Fruit fly (Drosophila melanogaster) whole organism, embryonic: ENCODE data around the gene CG44001.

Experiments
- Blimp-1 ChIP-seq: fragments of 200-800 bp; sonication (Bioruptor generic); optimal IDR thresholded peaks from 3 replicates; lab custom pipeline; 2018; ENCODE audit warnings: missing biosample characterization, missing genetic modification characterization, mild to moderate bottlenecking, moderate library complexity, missing genetic modification reagents
- BtbVII ChIP-seq: fragments of 200-800 bp; sonication (Bioruptor generic); optimal IDR thresholded peaks from 3 replicates; lab custom pipeline; 2017; ENCODE audit warnings: missing biosample characterization, mild to moderate bottlenecking, missing genetic modification characterization
- CG10565 ChIP-seq: fragments of 200-800 bp; sonication (Bioruptor generic); optimal IDR thresholded peaks from 3 replicates; lab custom pipeline; 2016; ENCODE audit warnings: missing biosample characterization, mild to moderate bottlenecking, missing genetic modification characterization
- CG12391 ChIP-seq: fragments of 200-800 bp; sonication (Bioruptor generic); optimal IDR thresholded peaks from 3 replicates; lab custom pipeline; 2018; ENCODE audit warnings: missing biosample characterization, mild to moderate bottlenecking, missing genetic modification characterization, moderate library complexity
- CG14667 ChIP-seq: fragments of 200-800 bp; sonication (Bioruptor generic); IDR thresholded peaks from 2 replicates; pipeline ENCODE4 v1.3.6; 2022; ENCODE audit warnings: missing biosample characterization, missing genetic modification characterization
- CG15073 ChIP-seq: fragments of 200-800 bp; sonication (Bioruptor generic); optimal IDR thresholded peaks from 2 replicates; lab custom pipeline; 2016; ENCODE audit warnings: missing biosample characterization, missing genetic modification characterization
- CG16863 ChIP-seq: fragments of 200-800 bp; sonication (Bioruptor generic); optimal IDR thresholded peaks from 3 replicates; lab custom pipeline; 2016; ENCODE audit warnings: missing biosample characterization, missing genetic modification characterization
- CG17359 ChIP-seq: fragments of 200-800 bp; sonication (Bioruptor generic); optimal IDR thresholded peaks from 3 replicates; lab custom pipeline; 2018; ENCODE audit warnings: missing biosample characterization, mild to moderate bottlenecking, missing genetic modification characterization, moderate library complexity
- CG17361 ChIP-seq: fragments of 200-800 bp; sonication (Bioruptor generic); IDR thresholded peaks from 3 replicates; pipeline ENCODE4 v1.3.6; 2022; ENCODE audit warnings: missing biosample characterization, missing genetic modification characterization
- CG2712 ChIP-seq: fragments of 200-800 bp; optimal IDR thresholded peaks from 3 replicates; lab custom pipeline; 2019; ENCODE audit warnings: missing biosample characterization, mild to moderate bottlenecking, missing genetic modification characterization, moderate library complexity
- CG32767 ChIP-seq: fragments of 200-800 bp; sonication (Bioruptor generic); IDR thresholded peaks from 2 replicates; pipeline ENCODE4 v1.3.6; 2022; ENCODE audit warnings: missing biosample characterization, missing genetic modification characterization
- CG43689 ChIP-seq: fragments of 200-800 bp; sonication (Bioruptor generic); IDR thresholded peaks from 2 replicates; pipeline ENCODE4 v1.3.6; 2022; ENCODE audit warnings: missing biosample characterization, missing genetic modification characterization
- CG5180 ChIP-seq: fragments of 200-800 bp; sonication (Bioruptor generic); optimal IDR thresholded peaks from 3 replicates; lab custom pipeline; 2017; ENCODE audit warnings: missing biosample characterization, missing genetic modification characterization, mild to moderate bottlenecking, moderate library complexity, missing genetic modification reagents
- CG7372 ChIP-seq: fragments of 200-800 bp; sonication (Bioruptor generic); IDR thresholded peaks from 2 replicates; pipeline ENCODE4 v1.3.6; 2022; ENCODE audit warnings: missing biosample characterization, missing genetic modification characterization
- CG9727 ChIP-seq: fragments of 200-800 bp; sonication (Bioruptor generic); optimal IDR thresholded peaks from 3 replicates; lab custom pipeline; 2017; ENCODE audit warnings: missing biosample characterization, mild to moderate bottlenecking, missing genetic modification characterization
- CG9817 ChIP-seq: fragments of 200-800 bp; sonication (Bioruptor generic); optimal IDR thresholded peaks from 2 replicates; lab custom pipeline; 2018; ENCODE audit warnings: missing biosample characterization, mild to moderate bottlenecking, missing genetic modification characterization, moderate library complexity
- D19A ChIP-seq: fragments of 200-800 bp; optimal IDR thresholded peaks from 3 replicates; lab custom pipeline; 2019; ENCODE audit warnings: missing biosample characterization, mild to moderate bottlenecking, missing genetic modification characterization, moderate library complexity
- D19B ChIP-seq: fragments of 200-800 bp; sonication (Bioruptor generic); optimal IDR thresholded peaks from 2 replicates; lab custom pipeline; 2017; ENCODE audit warnings: missing biosample characterization, mild to moderate bottlenecking, missing genetic modification characterization
- Dll ChIP-seq: fragments of 200-800 bp; sonication (Bioruptor generic); IDR thresholded peaks from 4 replicates; pipeline ENCODE4 v1.3.6; 2022; ENCODE audit warnings: missing biosample characterization, missing genetic modification characterization; ENCODE audit not compliant: partially characterized antibody
- Fer1 ChIP-seq: fragments of 200-800 bp; sonication (Bioruptor generic); optimal IDR thresholded peaks from 2 replicates; lab custom pipeline; 2017; ENCODE audit warnings: missing biosample characterization, mild to moderate bottlenecking, missing genetic modification characterization
- Gsc ChIP-seq: fragments of 200-800 bp; sonication (Bioruptor generic); IDR thresholded peaks from 2 replicates; pipeline ENCODE4 v1.3.6; 2022; ENCODE audit warnings: missing biosample characterization, missing genetic modification characterization
- HmgZ ChIP-seq: fragments of 200-800 bp; sonication (Bioruptor generic); optimal IDR thresholded peaks from 2 replicates; lab custom pipeline; 2018; ENCODE audit warnings: missing biosample characterization, mild to moderate bottlenecking, missing genetic modification characterization
- Kr ChIP-seq: fragments of 200-800 bp; sonication (Bioruptor generic); optimal IDR thresholded peaks from 2 replicates; lab custom pipeline; 2017; ENCODE audit warnings: missing biosample characterization, mild to moderate bottlenecking, missing genetic modification characterization
- Mes4 ChIP-seq: fragments of 200-800 bp; sonication (Bioruptor generic); optimal IDR thresholded peaks from 2 replicates; lab custom pipeline; 2016; ENCODE audit warnings: missing biosample characterization, missing genetic modification characterization
- Mrtf ChIP-seq: fragments of 200-800 bp; sonication (Bioruptor generic); IDR thresholded peaks from 3 replicates; pipeline ENCODE4 v1.3.6; 2022; ENCODE audit warnings: missing biosample characterization, missing genetic modification characterization
- Myb ChIP-seq: fragments of 200-800 bp; sonication (Bioruptor generic); optimal IDR thresholded peaks from 2 replicates; lab custom pipeline; 2016; ENCODE audit warnings: missing biosample characterization, missing genetic modification characterization
- Nf-YB ChIP-seq: fragments of 200-800 bp; sonication (Bioruptor generic); optimal IDR thresholded peaks from 3 replicates; lab custom pipeline; 2019; ENCODE audit warnings: missing biosample characterization, mild to moderate bottlenecking, missing genetic modification characterization, moderate library complexity
- Optix ChIP-seq: fragments of 200-800 bp; sonication (Bioruptor generic); IDR thresholded peaks from 3 replicates; pipeline ENCODE4 v1.3.6; 2022; ENCODE audit warnings: missing biosample characterization, missing genetic modification characterization
- Sox102F ChIP-seq: fragments of 200-800 bp; sonication (Bioruptor generic); optimal IDR thresholded peaks from 2 replicates; lab custom pipeline; 2018; ENCODE audit warnings: missing biosample characterization, mild to moderate bottlenecking, missing genetic modification characterization, moderate library complexity
- crc ChIP-seq: fragments of 200-800 bp; sonication (Bioruptor generic); optimal IDR thresholded peaks from 2 replicates; lab custom pipeline; 2016; ENCODE audit warnings: missing biosample characterization, missing genetic modification characterization
- dan ChIP-seq: fragments of 200-800 bp; sonication (Bioruptor generic); IDR thresholded peaks from 2 replicates; pipeline ENCODE4 v1.3.6; 2022; ENCODE audit warnings: missing biosample characterization, missing genetic modification characterization
- dimm ChIP-seq: fragments of 200-800 bp; sonication (Bioruptor generic); IDR thresholded peaks from 2 replicates; pipeline ENCODE4 v1.3.6; 2022; ENCODE audit warnings: missing biosample characterization, missing genetic modification characterization
- dysf ChIP-seq: fragments of 200-800 bp; sonication (Bioruptor generic); IDR thresholded peaks from 3 replicates; pipeline ENCODE4 v1.3.6; 2022; ENCODE audit warnings: missing biosample characterization, missing genetic modification characterization
- ftz-f1 ChIP-seq: fragments of 200-800 bp; sonication (Bioruptor generic); optimal IDR thresholded peaks from 2 replicates; lab custom pipeline; 2016; ENCODE audit warnings: missing biosample characterization, missing genetic modification characterization
- grn ChIP-seq: fragments of 200-800 bp; sonication (Bioruptor generic); optimal IDR thresholded peaks from 3 replicates; lab custom pipeline; 2017; ENCODE audit warnings: missing biosample characterization, missing genetic modification characterization
- jumu ChIP-seq: fragments of 200-800 bp; sonication (Bioruptor generic); optimal IDR thresholded peaks from 3 replicates; lab custom pipeline; 2016; ENCODE audit warnings: missing biosample characterization, missing genetic modification characterization
- ken ChIP-seq: fragments of 200-800 bp; sonication (Bioruptor generic); IDR thresholded peaks from 3 replicates; pipeline ENCODE4 v1.3.6; 2022; ENCODE audit warnings: missing biosample characterization, missing genetic modification characterization
- nmo ChIP-seq: fragments of 200-800 bp; sonication (Bioruptor generic); optimal IDR thresholded peaks from 2 replicates; lab custom pipeline; 2018; ENCODE audit warnings: missing biosample characterization, mild to moderate bottlenecking, missing genetic modification characterization, moderate library complexity
- oc ChIP-seq: fragments of 200-800 bp; sonication (Bioruptor generic); optimal IDR thresholded peaks from 2 replicates; lab custom pipeline; 2018; ENCODE audit warnings: missing biosample characterization, mild to moderate bottlenecking, missing genetic modification characterization, moderate library complexity
- pho ChIP-seq: fragments of 200-800 bp; sonication (Bioruptor generic); optimal IDR thresholded peaks from 2 replicates; lab custom pipeline; 2016; ENCODE audit warnings: missing biosample characterization, missing genetic modification characterization
- phol ChIP-seq: fragments of 200-800 bp; sonication (Bioruptor generic); optimal IDR thresholded peaks from 3 replicates; lab custom pipeline; 2018; ENCODE audit warnings: missing biosample characterization, mild to moderate bottlenecking, missing genetic modification characterization, moderate library complexity
- ranshi ChIP-seq: fragments of 200-800 bp; sonication (Bioruptor generic); IDR thresholded peaks from 2 replicates; pipeline ENCODE4 v1.3.6; 2022; ENCODE audit warnings: missing biosample characterization, missing genetic modification characterization
- salm ChIP-seq: fragments of 200-800 bp; sonication (Bioruptor generic); optimal IDR thresholded peaks from 2 replicates; lab custom pipeline; 2018; ENCODE audit warnings: missing biosample characterization, mild to moderate bottlenecking, missing genetic modification characterization
- sc ChIP-seq, 3 experiments: fragments of >200 bp in 2 of 3; fragments of 200-800 bp in 1 of 3; sonication (Bioruptor generic) in 1 of 3; optimal IDR thresholded peaks; 2 replicates in 2 of 3; 3 replicates in 1 of 3; lab custom pipeline; 2017; ENCODE audit warnings: mild to moderate bottlenecking in 1 of 3, missing biosample characterization in 1 of 3, missing genetic modification characterization in 1 of 3, missing genetic modification reagents in 1 of 3
- sd ChIP-seq: fragments of 200-800 bp; sonication (Bioruptor generic); optimal IDR thresholded peaks from 3 replicates; lab custom pipeline; 2018; ENCODE audit warnings: missing biosample characterization, mild to moderate bottlenecking, missing genetic modification characterization, moderate library complexity
- slp2 ChIP-seq: fragments of 200-800 bp; sonication (Bioruptor generic); optimal IDR thresholded peaks from 2 replicates; lab custom pipeline; 2016; ENCODE audit warnings: missing biosample characterization, missing genetic modification characterization
- ttk ChIP-seq: fragments of 200-800 bp; sonication (Bioruptor generic); IDR thresholded peaks from 2 replicates; pipeline ENCODE4 v2.1.2; 2022; ENCODE audit warnings: missing biosample characterization, missing genetic modification characterization
- unc-4 ChIP-seq: fragments of 200-800 bp; sonication (Bioruptor generic); IDR thresholded peaks from 2 replicates; pipeline ENCODE4 v1.3.6; 2022; ENCODE audit warnings: missing biosample characterization, missing genetic modification characterization; ENCODE audit not compliant: partially characterized antibody
- wek ChIP-seq: fragments of 200-800 bp; sonication (Bioruptor generic); optimal IDR thresholded peaks from 3 replicates; lab custom pipeline; 2018; ENCODE audit warnings: missing biosample characterization, mild to moderate bottlenecking, missing genetic modification characterization, moderate library complexity
- zen ChIP-seq: fragments of 200-800 bp; sonication (Bioruptor generic); optimal IDR thresholded peaks from 3 replicates; lab custom pipeline; 2018; ENCODE audit warnings: missing biosample characterization, mild to moderate bottlenecking, missing genetic modification characterization, moderate library complexity

The CG44001 gene

dm6 chr2L:5080225-5080867, 37.3 kb downstream of the CG44001 start (continued):
- TF ChIP-seq CG14667 (GFP tag; lab: Robert Waterston, UW) (no peak), ranshi (GFP tag; lab: Robert Waterston, UW) (no peak), ttk (GFP tag; lab: Robert Waterston, UW) (no peak), CG32767 (GFP tag; lab: Robert Waterston, UW) (no peak), CG9817 (tag; lab: Kevin White, UChicago) (no peak), unc-4 (no peak), slp2 (GFP tag; lab: Kevin White, UChicago) (no peak), Fer1 (GFP tag; lab: Kevin White, UChicago) (peak; percentile 14), D19A (tag; lab: Kevin White, UChicago) (peak; percentile 48), CG7372 (GFP tag; lab: Robert Waterston, UW) (no peak), sd (tag; lab: Kevin White, UChicago) (no peak), Sox102F (GFP tag; lab: Kevin White, UChicago) (peak; percentile 62), nmo (GFP tag; lab: Kevin White, UChicago) (no peak), dimm (GFP tag; lab: Robert Waterston, UW) (no peak), wek (GFP tag; lab: Kevin White, UChicago) (no peak), CG12391 (tag; lab: Kevin White, UChicago) (peak; percentile 16), CG15073 (no peak), grn (GFP tag; lab: Kevin White, UChicago) (no peak), Gsc (GFP tag; lab: Robert Waterston, UW) (no peak), HmgZ (tag; lab: Kevin White, UChicago) (no peak), ken (GFP tag; lab: Robert Waterston, UW) (no peak), CG43689 (GFP tag; lab: Robert Waterston, UW) (no peak), Dll (no peak), Mes4 (GFP tag; lab: Kevin White, UChicago) (no peak), Blimp-1 (GFP tag; lab: Kevin White, UChicago) (no peak), Optix (no peak), CG10565 (GFP tag; lab: Kevin White, UChicago) (no peak), sc (optimal IDR thresholded peaks at IDR 0.05; lab: Kevin White, UChicago) (no peak), sc (GFP tag; optimal IDR thresholded peaks at IDR 0.05; lab: Kevin White, UChicago) (no peak), ftz-f1 (GFP tag; lab: Kevin White, UChicago) (no peak), CG17359 (tag; lab: Kevin White, UChicago) (peak; percentile 20), oc (tag; lab: Kevin White, UChicago) (peak; percentile 39), jumu (GFP tag; lab: Kevin White, UChicago) (no peak), pho (GFP tag; lab: Kevin White, UChicago) (no peak), Nf-YB (GFP tag; lab: Kevin White, UChicago) (no peak), D19B (GFP tag; lab: Kevin White, UChicago) (no peak), dan (GFP tag; lab: Robert Waterston, UW) (no peak), CG9727 (no peak), phol (tag; lab: Kevin White, UChicago) (peak; percentile 45), Myb (GFP tag; lab: Kevin White, UChicago) (no peak), CG16863 (GFP tag; lab: Kevin White, UChicago) (no peak), dysf (no peak), CG2712 (tag; lab: Kevin White, UChicago) (peak; percentile 14), salm (tag; lab: Kevin White, UChicago) (no peak), zen (tag; lab: Kevin White, UChicago) (no peak), Kr (GFP tag; lab: Kevin White, UChicago) (no peak), CG5180 (GFP tag; lab: Kevin White, UChicago) (no peak), CG17361 (GFP tag; lab: Robert Waterston, UW) (peak; percentile 35; the same call in 1 of the 3 replicates), BtbVII (no peak), Mrtf (no peak), crc (GFP tag; lab: Kevin White, UChicago) (no peak)
